Fruit fly (Drosophila melanogaster): Measurements from ENCODE around the gene CG12708.

CG12708 gene

dm6 chrX:15639017-15639416, 36.3 kb upstream of the CG12708 start:
- TF ChIP-seq CG11617 (GFP tag; optimal IDR thresholded peaks at IDR 0.05) (no peak), Hr96 (GFP tag; optimal IDR thresholded peaks at IDR 0.05) (no peak), CG12768 (GFP tag; optimal IDR thresholded peaks at IDR 0.05) (no peak), CG1620 (GFP tag; optimal IDR thresholded peaks at IDR 0.05) (no peak), toe (GFP tag; optimal IDR thresholded peaks at IDR 0.05) (no peak), ovo (GFP tag; optimal IDR thresholded peaks at IDR 0.05) (no peak), kay (GFP tag; ENCODE audit: borderline replicate concordance) (no peak), tj (GFP tag; optimal IDR thresholded peaks at IDR 0.05) (no peak)

dm6 chrX:15639929-15640328, 35.3 kb upstream of the CG12708 start:
- TF ChIP-seq CG14711 (tag; optimal IDR thresholded peaks at IDR 0.05) (no peak), CG12768 (GFP tag; optimal IDR thresholded peaks at IDR 0.05) (no peak), Hr96 (GFP tag; optimal IDR thresholded peaks at IDR 0.05) (no peak), bab1 (GFP tag; optimal IDR thresholded peaks at IDR 0.05) (no peak), tj (GFP tag; optimal IDR thresholded peaks at IDR 0.05) (no peak), CG1620 (GFP tag; optimal IDR thresholded peaks at IDR 0.05) (no peak), CG7045 (GFP tag; optimal IDR thresholded peaks at IDR 0.05) (no peak), Mnt (GFP tag; optimal IDR thresholded peaks at IDR 0.05) (no peak), CG33017 (tag; optimal IDR thresholded peaks at IDR 0.05) (no peak), cnc (optimal IDR thresholded peaks at IDR 0.05) (no peak), toe (GFP tag; optimal IDR thresholded peaks at IDR 0.05) (no peak), CG5204 (GFP tag; optimal IDR thresholded peaks at IDR 0.05) (no peak), ovo (GFP tag; optimal IDR thresholded peaks at IDR 0.05) (no peak), kay (GFP tag; ENCODE audit: borderline replicate concordance) (no peak), CG7101 (tag; optimal IDR thresholded peaks at IDR 0.05) (no peak), Crg-1 (GFP tag; optimal IDR thresholded peaks at IDR 0.05) (no peak), Clk (GFP tag; optimal IDR thresholded peaks at IDR 0.05) (no peak), CG11617 (GFP tag; optimal IDR thresholded peaks at IDR 0.05) (no peak), pad (GFP tag; optimal IDR thresholded peaks at IDR 0.05) (no peak)

dm6 chrX:15642056-15642455, 33.2 kb upstream of the CG12708 start:
- TF ChIP-seq kay (GFP tag; ENCODE audit: borderline replicate concordance) = no peak
- TF ChIP-seq tj (GFP tag; optimal IDR thresholded peaks at IDR 0.05) = peak; percentile 15

dm6 chrX:15643210-15643609, 32.1 kb upstream of the CG12708 start:
- TF ChIP-seq CG1620 (GFP tag; optimal IDR thresholded peaks at IDR 0.05) (no peak), CG14711 (tag; optimal IDR thresholded peaks at IDR 0.05) (no peak), cnc (optimal IDR thresholded peaks at IDR 0.05) (no peak), ovo (GFP tag; optimal IDR thresholded peaks at IDR 0.05) (no peak), Hr96 (GFP tag; optimal IDR thresholded peaks at IDR 0.05) (no peak), CG33017 (tag; optimal IDR thresholded peaks at IDR 0.05) (no peak), CG5204 (GFP tag; optimal IDR thresholded peaks at IDR 0.05) (no peak), cic (GFP tag; optimal IDR thresholded peaks at IDR 0.05) (no peak), toe (GFP tag; optimal IDR thresholded peaks at IDR 0.05) (no peak)

- TF ChIP-seq CG14711 (tag; optimal IDR thresholded peaks at IDR 0.05) = no peak
- TF ChIP-seq cic (GFP tag; optimal IDR thresholded peaks at IDR 0.05) = no peak
- no peak for TF ChIP-seq ovo (GFP tag; optimal IDR thresholded peaks at IDR 0.05)
- no peak for TF ChIP-seq tj (GFP tag; optimal IDR thresholded peaks at IDR 0.05)
- TF ChIP-seq Hr96 (GFP tag; optimal IDR thresholded peaks at IDR 0.05) = no peak
- no peak for TF ChIP-seq cnc (optimal IDR thresholded peaks at IDR 0.05)
- no peak for TF ChIP-seq bab1 (GFP tag; optimal IDR thresholded peaks at IDR 0.05)
- TF ChIP-seq CG5204 (GFP tag; optimal IDR thresholded peaks at IDR 0.05) = no peak
- no peak for TF ChIP-seq Crg-1 (GFP tag; optimal IDR thresholded peaks at IDR 0.05)
- no peak for TF ChIP-seq CG12768 (GFP tag; optimal IDR thresholded peaks at IDR 0.05)
- no peak for TF ChIP-seq Mnt (GFP tag; optimal IDR thresholded peaks at IDR 0.05)
- TF ChIP-seq CG33017 (tag; optimal IDR thresholded peaks at IDR 0.05) = no peak
- no peak for TF ChIP-seq CG7101 (tag; optimal IDR thresholded peaks at IDR 0.05)
These were observed 31.4 kb upstream of the CG12708 start, which contains the start of gene CG8117 for dm6 chrX:15643922-15644321. Gene CG8117 (plus strand): TSS chrX:15644222.

dm6 chrX:15646792-15647191, 28.5 kb upstream of the CG12708 start:
- TF ChIP-seq kay (GFP tag; ENCODE audit: borderline replicate concordance) = no peak
- no peak for TF ChIP-seq tj (GFP tag; optimal IDR thresholded peaks at IDR 0.05)
- no peak for TF ChIP-seq cnc (optimal IDR thresholded peaks at IDR 0.05)
- no peak for TF ChIP-seq CG7045 (GFP tag; optimal IDR thresholded peaks at IDR 0.05)
- no peak for TF ChIP-seq CG1620 (GFP tag; optimal IDR thresholded peaks at IDR 0.05)
- TF ChIP-seq CG5204 (GFP tag; optimal IDR thresholded peaks at IDR 0.05) = no peak
- no peak for TF ChIP-seq ovo (GFP tag; optimal IDR thresholded peaks at IDR 0.05)
- no peak for TF ChIP-seq Mnt (GFP tag; optimal IDR thresholded peaks at IDR 0.05)
- TF ChIP-seq CG7101 (tag; optimal IDR thresholded peaks at IDR 0.05) = no peak
- TF ChIP-seq Hr96 (GFP tag; optimal IDR thresholded peaks at IDR 0.05) = no peak
- TF ChIP-seq cic (GFP tag; optimal IDR thresholded peaks at IDR 0.05) = no peak
- no peak for TF ChIP-seq CG33017 (tag; optimal IDR thresholded peaks at IDR 0.05)
- no peak for TF ChIP-seq CG14711 (tag; optimal IDR thresholded peaks at IDR 0.05)
- TF ChIP-seq CG11617 (GFP tag; optimal IDR thresholded peaks at IDR 0.05) = no peak
- no peak for TF ChIP-seq bab1 (GFP tag; optimal IDR thresholded peaks at IDR 0.05)
- TF ChIP-seq toe (GFP tag; optimal IDR thresholded peaks at IDR 0.05) = no peak
- TF ChIP-seq Crg-1 (GFP tag; optimal IDR thresholded peaks at IDR 0.05) = no peak

- no peak for TF ChIP-seq Crg-1 (GFP tag; optimal IDR thresholded peaks at IDR 0.05)
- TF ChIP-seq kay (GFP tag; ENCODE audit: borderline replicate concordance) = no peak
- no peak for TF ChIP-seq Clk (GFP tag; optimal IDR thresholded peaks at IDR 0.05)
- TF ChIP-seq CG33017 (tag; optimal IDR thresholded peaks at IDR 0.05) = no peak
- TF ChIP-seq CG1620 (GFP tag; optimal IDR thresholded peaks at IDR 0.05) = no peak
- no peak for TF ChIP-seq CG5204 (GFP tag; optimal IDR thresholded peaks at IDR 0.05)
- TF ChIP-seq pad (GFP tag; optimal IDR thresholded peaks at IDR 0.05) = no peak
- TF ChIP-seq bab1 (GFP tag; optimal IDR thresholded peaks at IDR 0.05) = no peak
- no peak for TF ChIP-seq toe (GFP tag; optimal IDR thresholded peaks at IDR 0.05)
- no peak for TF ChIP-seq CG14711 (tag; optimal IDR thresholded peaks at IDR 0.05)
- no peak for TF ChIP-seq cic (GFP tag; optimal IDR thresholded peaks at IDR 0.05)
- TF ChIP-seq cnc (optimal IDR thresholded peaks at IDR 0.05) = no peak
- no peak for TF ChIP-seq Hr96 (GFP tag; optimal IDR thresholded peaks at IDR 0.05)
- no peak for TF ChIP-seq ovo (GFP tag; optimal IDR thresholded peaks at IDR 0.05)
- no peak for TF ChIP-seq CG7101 (tag; optimal IDR thresholded peaks at IDR 0.05)
- no peak for TF ChIP-seq CG11617 (GFP tag; optimal IDR thresholded peaks at IDR 0.05)
- no peak for TF ChIP-seq CG7045 (GFP tag; optimal IDR thresholded peaks at IDR 0.05)
These were observed 27.1 kb upstream of the CG12708 start for dm6 chrX:15648180-15648579.

Data from whole organism, adult.